Worm (Caenorhabditis elegans) whole organism, late embryonic: ENCODE measurements around the gene T10D4.11.
"Not testable (repeated sequence)": the region's sequence is repeated elsewhere in the genome, so short reads cannot be mapped to it uniquely, and the experiment has no call there.

Source experiments
- ceh-9 ChIP-seq: sonication (generic microtip); optimal IDR thresholded peaks from 2 replicates; lab custom pipeline; 2016; ENCODE audit warnings: mild to moderate bottlenecking, missing genetic modification characterization, inconsistent platforms, missing compliant biosample characterization
- npax-4 ChIP-seq: sonication (generic microtip); optimal IDR thresholded peaks from 2 replicates; lab custom pipeline; 2016; ENCODE audit warnings: missing genetic modification characterization, missing compliant biosample characterization
- pha-4 ChIP-seq: fragments of 150-350 bp; optimal IDR thresholded peaks from 2 replicates; lab custom pipeline; 2018; ENCODE audit warnings: missing biosample characterization, missing genetic modification reagents, missing genetic modification characterization
- rnt-1 ChIP-seq: sonication (generic microtip); optimal IDR thresholded peaks from 2 replicates; lab custom pipeline; 2016; ENCODE audit warnings: missing genetic modification characterization, missing compliant biosample characterization

DNA sequence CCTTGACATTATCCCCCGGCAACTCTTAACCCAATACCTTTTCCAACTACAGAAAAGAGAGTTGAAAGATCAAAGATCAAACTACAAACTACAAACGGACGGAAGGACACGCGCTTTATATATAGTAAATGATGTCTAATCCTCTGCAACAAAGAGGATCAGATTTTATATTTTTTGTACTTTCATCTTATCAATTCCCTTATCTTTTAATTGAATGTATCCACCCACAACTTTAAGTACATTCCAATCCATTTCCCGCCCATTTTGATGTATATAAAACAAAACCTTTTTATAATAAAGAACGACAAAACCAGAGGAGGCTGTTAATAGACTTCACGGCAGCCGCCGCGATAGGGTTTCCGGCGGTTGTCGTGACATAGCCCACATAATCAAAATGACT, 28.2 kb upstream of the T10D4.11 start, which contains the start of gene sri-40:
- not testable (repeated sequence) for TF ChIP-seq ceh-9, rnt-1, pha-4, npax-4 (tag; lab: Kevin White, UChicago)
